Worm (Caenorhabditis elegans): ENCODE results near the gene dgk-5.

- TF ChIP-seq unc-39 (tag; optimal IDR thresholded peaks at IDR 0.05) (no peak), egl-27 (tag; optimal IDR thresholded peaks at IDR 0.05) (no peak), fos-1 (tag; optimal IDR thresholded peaks at IDR 0.05) (no peak), unc-62 (GFP tag; optimal IDR thresholded peaks at IDR 0.05) (no peak), lin-39 (tag; optimal IDR thresholded peaks at IDR 0.05) (no peak), ceh-82 (tag; optimal IDR thresholded peaks at IDR 0.05) (no peak), ama-1 (optimal IDR thresholded peaks at IDR 0.05) (no peak), nhr-237 (tag; optimal IDR thresholded peaks at IDR 0.05) (no peak)
Measured at ce11 chrII:6411660-6412451, 59.0 kb downstream of the dgk-5 start.
